Worm (Caenorhabditis elegans): ENCODE data around the gene Y68A4A.13.

DNA sequence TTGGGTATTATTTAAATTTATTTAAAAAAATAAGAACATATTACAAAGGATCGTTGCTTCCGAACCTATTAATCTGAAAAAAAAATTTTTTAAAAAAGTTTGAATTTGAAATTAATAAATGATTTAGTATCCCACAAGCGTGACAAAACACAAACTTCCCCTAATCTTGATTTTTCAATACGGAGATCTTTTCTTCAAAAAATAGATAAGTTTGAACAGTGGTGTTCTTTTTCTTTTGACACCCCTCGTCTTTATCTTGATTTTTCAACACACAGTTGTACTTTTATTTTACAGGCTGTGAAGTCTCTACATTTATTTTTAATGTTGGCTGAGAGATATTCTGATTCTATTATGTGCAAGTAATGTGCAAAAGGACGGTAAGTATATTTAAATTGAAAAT lies 28.4 kb upstream of the Y68A4A.13 start, which contains the start of gene T19C9.10:
- TF ChIP-seq hmg-4 (GFP tag; optimal IDR thresholded peaks at IDR 0.05) = no peak
- no peak for TF ChIP-seq hmbx-1 (tag; optimal IDR thresholded peaks at IDR 0.05)
- no peak for TF ChIP-seq tra-4 (tag; optimal IDR thresholded peaks at IDR 0.05)
- TF ChIP-seq flt-1 (GFP tag; IDR thresholded peaks at IDR 0.05) = no peak
- TF ChIP-seq ets-7 (tag; optimal IDR thresholded peaks at IDR 0.05) = no peak
- no peak for TF ChIP-seq ama-1 (optimal IDR thresholded peaks at IDR 0.05)
- no peak for TF ChIP-seq sea-1 (GFP tag; conservative IDR thresholded peaks at IDR 0.05)
- no peak for TF ChIP-seq pes-1 (GFP tag; IDR thresholded peaks at IDR 0.05)

Measured in whole organism, early embryonic.